Worm (Caenorhabditis elegans) whole organism, dauer: ENCODE data around the gene rbr-2.
"Not testable (repeated sequence)": the region's sequence is repeated elsewhere in the genome, so short reads cannot be mapped to it uniquely, and the experiment has no call there.

Source experiments
- unc-62 ChIP-seq: sonication (generic microtip); optimal IDR thresholded peaks from 2 replicates; lab custom pipeline; 2017; ENCODE audit warnings: missing biosample characterization, missing genetic modification reagents, missing genetic modification characterization

rbr-2 gene

ce11 chrIV:10948797-10949196, 28.9 kb downstream of the rbr-2 start, which contains the start of gene Y69E1A.1:
TSS of gene Y69E1A.1 (minus strand) at chrIV:10948897.
- TF ChIP-seq unc-62 (GFP tag; lab: Kevin White, UChicago), result no peak

DNA sequence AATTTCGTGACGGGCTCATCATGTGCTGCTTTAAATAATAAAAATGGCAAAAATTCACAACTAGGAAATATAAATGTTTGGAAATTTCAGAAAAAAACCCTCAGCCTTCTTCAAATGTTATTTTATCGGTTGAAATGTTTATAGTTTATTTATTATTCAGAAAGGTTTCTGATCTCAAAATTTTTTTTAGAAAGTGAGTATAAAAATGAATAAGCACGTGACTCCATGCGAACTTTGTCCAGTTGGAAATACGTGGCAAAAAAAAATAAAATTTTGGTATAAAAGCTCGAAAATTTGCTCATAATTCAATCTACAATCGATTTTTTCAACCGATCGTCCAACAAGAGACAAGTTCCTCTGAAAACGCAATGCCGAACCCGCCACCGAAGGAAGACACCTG, 29.6 kb downstream of the rbr-2 start, which contains the start of gene nsph-3.1:
TSS of gene nsph-3.1 (plus strand) at position 301 of the 400 bp plus-strand sequence.
- TF ChIP-seq unc-62 (GFP tag; lab: Kevin White, UChicago), result no peak

DNA sequence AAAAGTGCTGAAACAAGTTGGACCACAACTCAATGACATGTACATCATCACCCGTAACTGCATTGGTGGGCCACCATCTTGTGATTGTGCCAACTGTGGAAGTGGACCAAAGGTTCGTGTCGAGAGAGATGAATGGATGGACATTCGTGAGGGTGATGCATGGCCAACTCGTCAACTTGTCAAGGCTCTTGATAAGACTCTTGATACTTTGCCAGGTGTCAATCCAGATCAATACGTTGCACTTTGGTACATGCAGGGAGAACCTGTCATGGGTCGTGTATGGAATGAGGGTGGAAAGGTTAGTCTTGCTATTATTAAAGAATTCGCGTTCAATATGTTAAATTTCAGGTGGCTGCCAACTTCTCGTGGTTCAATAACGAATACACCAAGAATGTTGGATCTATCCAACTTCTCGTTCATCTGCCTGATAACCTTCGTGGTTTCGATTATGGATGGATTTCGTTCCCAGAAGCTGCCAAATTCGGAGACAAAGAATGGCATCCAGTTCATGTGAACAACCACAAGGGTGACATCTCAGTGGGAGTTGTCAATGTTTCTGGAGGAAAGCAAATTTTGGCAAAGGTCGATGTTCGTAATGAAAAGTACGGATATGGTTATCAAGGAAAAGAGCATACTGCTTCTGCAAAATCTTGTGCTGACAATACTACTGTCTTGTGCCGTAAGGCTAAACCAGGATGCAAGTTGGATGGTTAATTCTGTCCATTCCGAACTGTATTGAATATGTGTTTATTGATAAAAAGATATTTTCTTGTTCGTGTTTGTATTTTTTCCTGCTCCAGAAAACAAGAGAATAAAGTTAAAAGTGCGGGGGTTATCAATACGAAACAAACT, 30.7 kb downstream of the rbr-2 start:
- TF ChIP-seq unc-62 (GFP tag; lab: Kevin White, UChicago), result no peak

ce11 chrIV:10951997-10952396, 32.1 kb downstream of the rbr-2 start, which contains the start of gene Y69E1A.3:
TSS of gene Y69E1A.3 (plus strand) at chrIV:10952297.
- no peak for TF ChIP-seq unc-62 (GFP tag; lab: Kevin White, UChicago)

- not testable (repeated sequence) for TF ChIP-seq unc-62 (GFP tag; lab: Kevin White, UChicago)
These were observed 35.1 kb downstream of the rbr-2 start, which contains the start of gene Y69E1A.4 for ce11 chrIV:10954955-10955354. TSS of gene Y69E1A.4 (plus strand) at chrIV:10955255.

- no peak for TF ChIP-seq unc-62 (GFP tag; lab: Kevin White, UChicago)
These were observed 37.8 kb downstream of the rbr-2 start, which contains the start of gene Y69E1A.5 for ce11 chrIV:10957583-10958229. TSS of gene Y69E1A.5 (minus strand) at chrIV:10957655.

- TF ChIP-seq unc-62 (GFP tag; lab: Kevin White, UChicago), result no peak
These were observed 38.3 kb downstream of the rbr-2 start, which contains the start of gene sri-19 for ce11 chrIV:10958230-10958588. TSS of gene sri-19 (plus strand) at chrIV:10958372.

DNA sequence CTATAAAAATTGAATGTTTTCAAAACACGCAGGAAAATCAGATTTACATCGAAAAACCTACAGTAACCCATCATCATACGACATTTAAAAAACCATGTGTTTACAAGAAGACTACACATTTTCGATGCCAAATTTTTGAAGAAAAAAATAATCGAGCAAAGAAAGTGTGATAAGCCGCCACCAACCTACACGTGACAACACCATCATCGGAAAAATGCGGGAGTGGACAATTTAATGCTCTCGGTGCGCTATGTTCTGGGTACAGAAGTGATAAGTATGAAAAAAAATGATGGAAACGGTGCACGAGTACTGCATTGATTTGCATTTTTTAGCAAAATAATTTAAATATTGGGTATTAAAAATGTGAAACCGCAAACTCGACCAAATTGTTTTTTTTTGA, 44.8 kb downstream of the rbr-2 start:
- TF ChIP-seq unc-62 (GFP tag; lab: Kevin White, UChicago), result no peak

DNA sequence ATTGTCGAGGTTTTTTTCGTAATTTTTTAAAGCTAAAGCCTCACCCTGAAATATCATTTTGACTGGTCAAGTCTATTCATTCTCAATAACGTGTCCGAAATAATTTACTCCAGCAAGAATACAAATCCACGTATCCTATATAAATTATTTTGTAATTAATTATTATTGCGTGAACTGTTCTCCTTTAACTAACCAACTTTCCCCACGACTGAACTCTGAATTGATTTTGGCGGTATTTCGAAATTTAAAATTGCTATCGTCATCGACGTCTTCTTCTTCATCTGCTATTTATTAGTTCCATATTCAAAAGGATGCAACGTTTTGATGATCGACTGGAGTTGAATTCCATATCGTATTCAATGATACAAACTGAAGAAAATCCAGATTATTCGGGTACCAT, 46.5 kb downstream of the rbr-2 start, which contains the start of the genes aqp-3 and Y69E1A.8:
TSS of gene aqp-3 (minus strand) at position 101 of the 400 bp plus-strand sequence.
TSS of gene Y69E1A.8 (plus strand) at position 246 of the 400 bp plus-strand sequence.
- TF ChIP-seq unc-62 (GFP tag; lab: Kevin White, UChicago), result no peak

ce11 chrIV:10970333-10970732, 50.5 kb downstream of the rbr-2 start:
- TF ChIP-seq unc-62 (GFP tag; lab: Kevin White, UChicago), result no peak

DNA sequence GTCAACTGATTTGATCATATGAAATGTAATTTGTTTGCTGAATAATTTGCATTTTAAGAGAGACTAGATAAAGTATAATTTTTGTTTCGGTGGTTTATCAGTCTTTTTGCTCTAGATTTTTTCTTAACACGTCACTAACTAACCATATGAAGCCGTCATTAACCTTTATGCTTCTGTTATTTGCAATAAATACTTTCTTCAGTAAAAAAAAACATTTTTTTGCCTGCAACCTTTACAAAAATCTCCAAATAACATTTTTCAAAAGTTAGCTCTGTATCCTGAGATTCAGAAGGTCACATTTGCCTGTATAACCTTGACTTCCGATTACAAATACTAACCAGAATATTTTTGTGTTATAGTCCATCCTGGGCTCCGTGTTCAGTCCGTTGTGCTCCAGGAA, 50.9 kb downstream of the rbr-2 start:
- no peak for TF ChIP-seq unc-62 (GFP tag; lab: Kevin White, UChicago)

- no peak for TF ChIP-seq unc-62 (GFP tag; lab: Kevin White, UChicago)
These were observed 51.8 kb downstream of the rbr-2 start for ce11 chrIV:10971636-10972199.

DNA sequence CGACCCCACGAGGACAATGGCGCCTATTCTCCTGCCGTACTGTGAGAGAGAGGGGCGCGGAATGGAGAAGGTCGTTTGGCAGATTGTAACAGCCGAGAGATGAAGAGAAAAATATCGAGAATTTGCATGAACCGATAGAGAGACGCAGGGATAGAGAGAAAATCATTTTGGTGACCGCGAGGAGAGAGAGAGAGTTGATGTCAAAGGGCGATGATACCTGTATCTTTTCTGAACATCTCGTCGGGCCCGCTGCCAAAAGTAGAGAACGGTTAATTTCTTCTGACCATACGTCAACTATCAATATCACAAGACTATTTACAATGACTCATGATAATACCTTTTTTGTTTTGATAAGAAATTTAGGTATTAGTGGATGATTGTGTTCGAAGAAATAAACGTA, 56.1 kb downstream of the rbr-2 start:
- no peak for TF ChIP-seq unc-62 (GFP tag; lab: Kevin White, UChicago)
